Worm (Caenorhabditis elegans) whole organism, L4/young adult: Measurements from ENCODE around the gene rgs-1.

Experiments
- dao-5 ChIP-seq: sonication (generic microtip); optimal IDR thresholded peaks from 2 replicates; lab custom pipeline; 2016; ENCODE audit warnings: missing genotype, missing genetic modification characterization, moderate library complexity, missing compliant biosample characterization
- him-1 ChIP-seq: sonication (generic microtip); optimal IDR thresholded peaks from 2 replicates; lab custom pipeline; 2016; ENCODE audit warnings: missing genotype, missing genetic modification reagents, missing genetic modification characterization, missing compliant biosample characterization

DNA sequence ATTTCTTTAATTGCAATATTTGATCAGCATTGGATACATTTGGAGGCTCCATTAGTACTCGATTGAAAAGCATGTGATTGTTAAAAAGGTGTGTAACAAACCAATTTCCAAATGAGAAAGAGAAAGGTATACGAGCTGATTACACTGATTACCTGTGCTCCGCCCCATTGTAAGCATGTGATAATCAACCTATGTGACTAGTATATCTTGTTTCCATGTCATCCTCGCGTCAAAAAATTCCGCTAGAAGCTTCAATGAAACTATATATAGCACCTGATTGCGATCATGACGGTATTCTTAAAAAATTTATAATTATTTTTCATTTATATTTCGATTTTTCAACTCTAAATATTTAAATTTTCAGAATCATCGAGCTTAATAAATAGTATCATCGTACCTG is 14.2 kb upstream of the rgs-1 start, which contains the start of gene M04D8.4:
- TF ChIP-seq dao-5 (no peak), him-1 (tag; lab: Kevin White, UChicago) (no peak)
